Worm (Caenorhabditis elegans) whole organism, mixed stage, embryonic: ENCODE data around the gene bcs-1.
A peak's percentile ranks its signal among the peaks of the same experiment; 100 is the strongest.

Experiments used
- M03D4.4 ChIP-seq: sonication (generic microtip); optimal IDR thresholded peaks from 2 replicates; lab custom pipeline; 2017; ENCODE audit warnings: mild to moderate bottlenecking, missing genetic modification characterization, missing compliant biosample characterization
- bed-3 ChIP-seq: fragments of 200-800 bp; sonication (Bioruptor generic); optimal IDR thresholded peaks from 3 replicates; lab custom pipeline; 2018; ENCODE audit warnings: mild to moderate bottlenecking, missing genetic modification characterization, moderate library complexity, missing compliant biosample characterization
- ceh-39 ChIP-seq: fragments of 150-350 bp; optimal IDR thresholded peaks from 2 replicates; lab custom pipeline; 2014; ENCODE audit warnings: missing biosample characterization, missing genetic modification characterization
- ceh-43 ChIP-seq: fragments of 200-800 bp; sonication (Bioruptor generic); optimal IDR thresholded peaks from 2 replicates; lab custom pipeline; 2018; ENCODE audit warnings: mild to moderate bottlenecking, missing genetic modification characterization, moderate library complexity, missing compliant biosample characterization
- ceh-83 ChIP-seq: fragments of 200-800 bp; sonication (Bioruptor generic); optimal IDR thresholded peaks from 2 replicates; lab custom pipeline; 2018; ENCODE audit warnings: mild to moderate bottlenecking, missing genetic modification characterization, missing compliant biosample characterization
- ces-1 ChIP-seq: fragments of 150-350 bp; optimal IDR thresholded peaks from 2 replicates; lab custom pipeline; 2014; ENCODE audit warnings: missing biosample characterization, missing genetic modification reagents, missing genetic modification characterization
- cnd-1 ChIP-seq: fragments of 200-800 bp; sonication (Bioruptor generic); optimal IDR thresholded peaks from 2 replicates; lab custom pipeline; 2018; ENCODE audit warnings: mild to moderate bottlenecking, missing genetic modification characterization, missing compliant biosample characterization
- drap-1 ChIP-seq: fragments of 200-800 bp; sonication (Bioruptor generic); optimal IDR thresholded peaks from 3 replicates; lab custom pipeline; 2018; ENCODE audit warnings: mild to moderate bottlenecking, missing genetic modification characterization, missing compliant biosample characterization
- elt-1 ChIP-seq: sonication (generic microtip); optimal IDR thresholded peaks from 2 replicates; lab custom pipeline; 2017; ENCODE audit warnings: missing genetic modification characterization, mild to moderate bottlenecking, missing compliant biosample characterization, antibody characterized with exemption, moderate library complexity, borderline replicate concordance; ENCODE audit not compliant: insufficient read depth
- flh-1 ChIP-seq: fragments of 200-800 bp; sonication (Bioruptor generic); optimal IDR thresholded peaks from 2 replicates; lab custom pipeline; 2018; ENCODE audit warnings: mild to moderate bottlenecking, missing genetic modification characterization, moderate library complexity, missing compliant biosample characterization
- ham-2 ChIP-seq: fragments of 200-800 bp; sonication (Bioruptor generic); optimal IDR thresholded peaks from 2 replicates; lab custom pipeline; 2018; ENCODE audit warnings: mild to moderate bottlenecking, missing genetic modification characterization, missing compliant biosample characterization
- hlh-1 ChIP-seq: fragments of 150-350 bp; optimal IDR thresholded peaks from 2 replicates; lab custom pipeline; 2014; ENCODE audit warnings: missing biosample characterization, missing genetic modification reagents, missing genetic modification characterization
- lsy-2 ChIP-seq: fragments of 150-350 bp; optimal IDR thresholded peaks from 2 replicates; lab custom pipeline; 2014; ENCODE audit warnings: missing biosample characterization, missing genetic modification characterization
- mab-5 ChIP-seq: fragments of 150-350 bp; optimal IDR thresholded peaks from 2 replicates; lab custom pipeline; 2014; ENCODE audit warnings: missing biosample characterization, missing genetic modification characterization
- mep-1 ChIP-seq: fragments of 150-350 bp; optimal IDR thresholded peaks from 2 replicates; lab custom pipeline; 2017; ENCODE audit warnings: missing biosample characterization, missing genetic modification reagents, missing genetic modification characterization, inconsistent platforms
- mls-2 ChIP-seq: sonication (generic microtip); optimal IDR thresholded peaks from 2 replicates; lab custom pipeline; 2016; ENCODE audit warnings: mild to moderate bottlenecking, missing genetic modification characterization, moderate library complexity, missing compliant biosample characterization
- nhr-12 ChIP-seq: fragments of 150-350 bp; optimal IDR thresholded peaks from 2 replicates; lab custom pipeline; 2014; ENCODE audit warnings: missing biosample characterization, missing genetic modification characterization
- nhr-2 ChIP-seq: fragments of 150-350 bp; optimal IDR thresholded peaks from 2 replicates; lab custom pipeline; 2014; ENCODE audit warnings: missing biosample characterization, missing genetic modification characterization
- nhr-76 ChIP-seq: sonication (generic microtip); optimal IDR thresholded peaks from 2 replicates; lab custom pipeline; 2017; ENCODE audit warnings: missing biosample characterization, missing genetic modification characterization
- pha-4 ChIP-seq: fragments of 150-350 bp; optimal IDR thresholded peaks from 2 replicates; lab custom pipeline; 2018; ENCODE audit warnings: missing biosample characterization, missing genetic modification reagents, missing genetic modification characterization
- sem-2 ChIP-seq: fragments of 200-800 bp; sonication (Bioruptor generic); optimal IDR thresholded peaks from 2 replicates; lab custom pipeline; 2018; ENCODE audit warnings: mild to moderate bottlenecking, missing genetic modification characterization, missing compliant biosample characterization
- snpc-4 ChIP-seq: fragments of 150-350 bp; optimal IDR thresholded peaks from 2 replicates; lab custom pipeline; 2014; ENCODE audit warnings: missing biosample characterization, missing genetic modification characterization
- sptf-1 ChIP-seq: sonication (generic microtip); optimal IDR thresholded peaks from 2 replicates; lab custom pipeline; 2017; ENCODE audit warnings: mild to moderate bottlenecking, missing genetic modification characterization, moderate library complexity, missing compliant biosample characterization
- unc-120 ChIP-seq: sonication (generic microtip); optimal IDR thresholded peaks from 2 replicates; lab custom pipeline; 2017; ENCODE audit warnings: missing genetic modification characterization, missing compliant biosample characterization; ENCODE audit not compliant: poor library complexity, severe bottlenecking
- unc-39 ChIP-seq: fragments of 150-350 bp; optimal IDR thresholded peaks from 2 replicates; lab custom pipeline; 2014; ENCODE audit warnings: missing biosample characterization, missing genetic modification characterization
- zip-8 ChIP-seq: fragments of 150-350 bp; optimal IDR thresholded peaks from 2 replicates; lab custom pipeline; 2014; ENCODE audit warnings: missing biosample characterization, missing genetic modification characterization
- ztf-11 ChIP-seq: fragments of 150-350 bp; optimal IDR thresholded peaks from 2 replicates; lab custom pipeline; 2014; ENCODE audit warnings: missing biosample characterization, missing genetic modification characterization

bcs-1 gene

ce11 chrII:8585921-8586320, 15.0 kb downstream of the bcs-1 start:
- TF ChIP-seq ham-2 (GFP tag; lab: Kevin White, UChicago) = no peak
- no peak for TF ChIP-seq ceh-43 (GFP tag; lab: Kevin White, UChicago)
- no peak for TF ChIP-seq sem-2
- TF ChIP-seq hlh-1 = no peak
- no peak for TF ChIP-seq nhr-12 (tag; lab: Kevin White, UChicago)
- no peak for TF ChIP-seq elt-1 (tag; lab: Kevin White, UChicago)
- TF ChIP-seq mep-1 (tag; lab: Kevin White, UChicago) = no peak
- TF ChIP-seq mab-5 (tag; lab: Kevin White, UChicago) = no peak
- TF ChIP-seq sptf-1 (tag; lab: Kevin White, UChicago) = no peak
- TF ChIP-seq ceh-83 (GFP tag; lab: Kevin White, UChicago) = no peak
- no peak for TF ChIP-seq M03D4.4 (tag; lab: Kevin White, UChicago)
- no peak for TF ChIP-seq nhr-2
- TF ChIP-seq drap-1 (GFP tag; lab: Kevin White, UChicago) = no peak
- no peak for TF ChIP-seq snpc-4 (tag; lab: Kevin White, UChicago)
- TF ChIP-seq unc-39 (tag; lab: Kevin White, UChicago) = no peak

DNA sequence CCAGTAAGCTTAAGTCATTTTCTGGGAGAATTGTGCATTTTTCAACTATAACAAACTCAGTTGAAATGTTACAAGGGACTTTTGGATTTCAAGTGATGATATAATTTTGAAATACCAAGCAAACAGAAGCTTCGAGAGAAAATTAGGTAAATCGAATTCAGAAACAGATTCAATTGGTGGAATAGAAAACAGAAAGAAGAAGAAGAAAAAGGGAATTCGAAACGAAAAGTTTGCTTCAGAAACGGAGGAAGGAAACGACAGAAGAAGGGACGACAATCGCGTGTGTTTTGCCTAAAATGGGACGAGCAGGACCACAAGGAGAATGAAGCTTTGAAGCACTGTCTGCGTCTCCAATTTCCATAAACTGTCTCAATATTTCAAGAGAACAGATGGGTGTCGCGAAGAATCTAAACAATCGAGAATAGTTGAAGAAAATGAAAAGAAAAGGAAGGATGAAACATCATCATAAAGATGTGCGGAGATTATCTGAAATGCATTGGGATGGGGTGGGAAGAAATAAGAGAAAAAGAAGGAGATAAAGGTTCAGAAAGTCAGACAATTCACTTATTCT, 16.9 kb downstream of the bcs-1 start:
- TF ChIP-seq flh-1 (GFP tag; lab: Kevin White, UChicago) = no peak
- no peak for TF ChIP-seq mep-1 (tag; lab: Kevin White, UChicago)
- TF ChIP-seq bed-3 (GFP tag; lab: Kevin White, UChicago) = no peak
- TF ChIP-seq ham-2 (GFP tag; lab: Kevin White, UChicago) = no peak
- TF ChIP-seq ces-1 (GFP tag; lab: Kevin White, UChicago) = peak; percentile 99
- TF ChIP-seq elt-1 (tag; lab: Kevin White, UChicago) = peak; percentile 43

DNA sequence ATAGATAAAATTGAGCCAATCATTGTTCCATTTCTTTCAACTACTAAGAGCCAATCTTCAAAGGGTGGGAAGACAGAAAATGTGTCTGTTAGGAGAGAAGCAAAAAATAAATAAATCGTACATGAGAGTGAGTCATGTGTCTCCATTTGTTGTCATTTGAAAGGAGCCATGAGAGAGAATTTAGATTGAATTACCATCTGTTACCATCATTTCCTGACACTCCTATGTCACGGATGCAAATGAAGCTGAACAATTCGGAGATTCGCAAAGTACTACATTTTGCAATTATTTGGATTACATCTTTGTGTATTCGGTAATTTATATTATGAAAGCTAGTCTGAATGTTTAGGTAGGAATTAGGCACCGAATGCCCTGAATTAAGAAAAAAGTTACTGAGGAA, 17.6 kb downstream of the bcs-1 start:
- TF ChIP-seq lsy-2 (no peak), ces-1 (GFP tag; lab: Kevin White, UChicago) (peak; percentile 93)

DNA sequence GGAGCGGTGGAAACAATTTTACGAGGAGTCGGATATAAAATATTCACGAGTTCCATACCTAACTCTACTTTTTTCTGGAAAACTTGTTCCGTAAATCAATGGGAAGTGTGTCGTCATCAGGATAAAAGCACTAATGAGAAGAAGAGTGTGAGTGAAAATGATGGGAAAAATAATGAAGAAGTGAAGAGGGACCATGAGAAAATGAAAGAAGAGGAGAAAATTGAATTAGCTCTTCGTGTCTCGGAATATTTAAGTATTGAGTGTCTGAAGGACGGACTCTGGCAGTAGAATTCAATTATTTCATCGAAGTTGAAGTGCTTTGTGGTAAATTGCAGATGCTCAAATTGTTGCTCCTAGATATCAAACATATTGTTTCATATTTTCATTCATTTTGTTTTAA, 18.3 kb downstream of the bcs-1 start:
- TF ChIP-seq unc-120 (tag; lab: Kevin White, UChicago) (no peak), ces-1 (GFP tag; lab: Kevin White, UChicago) (peak; percentile 100)
- TF ChIP-seq, all 35 proteins: peak for 1

- TF ChIP-seq ceh-83 (GFP tag; lab: Kevin White, UChicago) (no peak), ceh-39 (tag; lab: Kevin White, UChicago) (no peak), cnd-1 (no peak), flh-1 (GFP tag; lab: Kevin White, UChicago) (no peak), unc-39 (tag; lab: Kevin White, UChicago) (no peak), hlh-1 (no peak), nhr-76 (tag; lab: Kevin White, UChicago) (no peak), mls-2 (tag; lab: Kevin White, UChicago) (no peak), ceh-43 (GFP tag; lab: Kevin White, UChicago) (no peak), mep-1 (tag; lab: Kevin White, UChicago) (no peak), unc-120 (tag; lab: Kevin White, UChicago) (no peak), nhr-12 (tag; lab: Kevin White, UChicago) (no peak), zip-8 (tag; lab: Kevin White, UChicago) (no peak), nhr-2 (no peak), elt-1 (tag; lab: Kevin White, UChicago) (no peak), ztf-11 (tag; lab: Kevin White, UChicago) (no peak), pha-4 (tag; lab: Kevin White, UChicago) (no peak), M03D4.4 (tag; lab: Kevin White, UChicago) (no peak)
- TF ChIP-seq, all 35 proteins: peak for 0
Measured at ce11 chrII:8590684-8591083, 19.8 kb downstream of the bcs-1 start, which contains the start of gene aptf-4. Gene aptf-4 (plus strand): TSS chrII:8590984.
